Worm (Caenorhabditis elegans): Measurements from ENCODE around the gene pdr-1.

pdr-1 gene

ce11 chrIII:13772876-13773275 lies 1.6 kb downstream of the pdr-1 start, which contains the start of gene mdt-29:
Gene mdt-29, plus strand, starts transcription at chrIII:13773176.
- no peak for TF ChIP-seq ama-1 (optimal IDR thresholded peaks at IDR 0.05)
- no peak for TF ChIP-seq ama-1 (GFP tag; optimal IDR thresholded peaks at IDR 0.05)

- no peak for TF ChIP-seq tbx-9 (tag; optimal IDR thresholded peaks at IDR 0.05; ENCODE audit: borderline replicate concordance)
- TF ChIP-seq madf-8 (GFP tag; conservative IDR thresholded peaks at IDR 0.05) = no peak
- TF ChIP-seq dpff-1 (tag; optimal IDR thresholded peaks at IDR 0.05) = no peak
- TF ChIP-seq ama-1 (optimal IDR thresholded peaks at IDR 0.05) = no peak
- peak in 1 of 2 experiments; percentile 11 for TF ChIP-seq ama-1 (GFP tag; optimal IDR thresholded peaks at IDR 0.05)
These were observed 7.5 kb downstream of the pdr-1 start for ce11 chrIII:13778816-13779215.

DNA sequence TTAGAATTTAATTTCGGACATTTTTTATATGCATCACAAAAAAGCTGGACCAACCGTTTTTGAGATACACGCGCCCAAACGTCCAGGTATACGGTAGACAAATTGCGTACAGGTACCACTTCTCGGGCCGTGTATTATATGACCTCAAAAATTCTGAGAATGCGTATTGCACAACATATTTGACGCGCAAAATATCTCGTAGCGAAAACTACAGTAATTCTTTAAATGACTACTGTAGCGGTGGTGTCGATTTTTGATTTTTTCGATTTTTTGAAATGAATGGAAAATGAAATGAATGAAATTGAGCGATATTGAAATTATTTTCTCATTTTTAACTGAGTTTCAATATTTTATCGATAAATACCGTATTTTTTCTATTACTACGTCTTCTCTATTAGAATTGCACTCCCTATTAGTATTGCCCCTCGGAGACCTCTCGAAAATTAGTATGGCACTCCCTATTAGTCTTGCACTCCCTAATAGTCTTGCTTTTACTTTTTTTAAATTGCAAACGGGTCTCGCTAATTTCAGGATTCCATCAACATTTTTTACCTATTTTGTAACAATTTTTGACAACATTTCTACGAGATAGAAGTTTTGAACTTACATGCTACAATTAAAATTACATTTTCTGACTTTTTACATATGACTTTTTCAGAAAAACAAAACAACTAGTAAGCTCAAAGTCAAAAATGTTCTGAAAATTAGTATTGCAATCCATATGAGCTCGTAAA lies 8.2 kb downstream of the pdr-1 start:
- TF ChIP-seq akir-1 (GFP tag; optimal IDR thresholded peaks at IDR 0.05) = no peak
- TF ChIP-seq lsy-27 (tag; optimal IDR thresholded peaks at IDR 0.05; ENCODE audit: borderline replicate concordance, insufficient read depth) = no peak
- TF ChIP-seq lir-1 (GFP tag; conservative IDR thresholded peaks at IDR 0.05) = no peak
- TF ChIP-seq B0035.1 (tag; optimal IDR thresholded peaks at IDR 0.05) = no peak
- TF ChIP-seq T07F8.4 (tag; optimal IDR thresholded peaks at IDR 0.05) = no peak
- TF ChIP-seq ceh-100 (GFP tag; IDR thresholded peaks at IDR 0.05) = no peak
- no peak for TF ChIP-seq rec-8 (tag; optimal IDR thresholded peaks at IDR 0.05)
- peak; percentile 14 for TF ChIP-seq ZK185.1 (tag; optimal IDR thresholded peaks at IDR 0.05; ENCODE audit: poor library complexity, severe bottlenecking)
- peak; percentile 27 for TF ChIP-seq lsl-1 (GFP tag; optimal IDR thresholded peaks at IDR 0.05)
- TF ChIP-seq hmg-1.2 (GFP tag; IDR thresholded peaks at IDR 0.05) = no peak
- TF ChIP-seq ztf-28 (GFP tag; IDR thresholded peaks at IDR 0.05) = no peak

DNA sequence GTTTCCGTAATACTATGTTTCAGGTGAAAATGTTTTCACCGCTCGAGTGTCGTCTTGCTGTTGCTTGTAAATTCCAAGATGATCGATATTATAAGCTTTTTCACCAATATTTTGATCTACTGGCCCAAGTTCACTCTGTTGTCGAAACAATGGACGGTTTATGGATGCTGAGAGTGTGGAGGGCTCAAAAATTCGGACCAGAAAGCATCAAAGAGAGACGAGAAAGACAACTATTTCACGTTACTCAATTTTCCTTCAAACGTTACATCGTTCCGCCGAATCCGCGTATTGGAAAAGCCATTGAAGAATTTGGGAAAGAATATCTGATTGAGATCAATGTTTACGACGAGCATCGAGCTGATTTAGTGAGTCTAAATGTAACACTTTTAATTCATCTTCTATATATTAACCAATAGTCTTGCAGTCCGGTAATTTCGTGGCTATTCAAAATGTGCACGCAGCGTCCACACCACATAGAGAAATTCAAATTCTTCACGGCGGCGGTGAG lies 8.9 kb downstream of the pdr-1 start, which contains the start of gene pot-3:
Gene pot-3 (plus strand): TSS at position 17 of the 508 bp plus-strand sequence.
- TF ChIP-seq ccch-3 (GFP tag; optimal IDR thresholded peaks at IDR 0.05) (no peak), let-607 (tag; optimal IDR thresholded peaks at IDR 0.05) (no peak), nfyb-1 (GFP tag; IDR thresholded peaks at IDR 0.05) (no peak), attf-6 (GFP tag; IDR thresholded peaks at IDR 0.05) (no peak), lin-35 (GFP tag; optimal IDR thresholded peaks at IDR 0.05) (peak in 1 of 3 experiments; percentile 29), tbx-9 (tag; optimal IDR thresholded peaks at IDR 0.05; ENCODE audit: borderline replicate concordance) (peak; percentile 92), Y56A3A.18 (GFP tag; IDR thresholded peaks at IDR 0.05) (no peak), K12H6.12 (tag; optimal IDR thresholded peaks at IDR 0.05) (no peak), lin-40 (tag; optimal IDR thresholded peaks at IDR 0.05) (no peak), hlh-26 (GFP tag; conservative IDR thresholded peaks at IDR 0.05) (no peak), atf-7 (tag; optimal IDR thresholded peaks at IDR 0.05) (no peak), snpc-1.1 (tag; optimal IDR thresholded peaks at IDR 0.05; ENCODE audit: insufficient read depth) (no peak), ztf-18 (tag; optimal IDR thresholded peaks at IDR 0.05) (no peak), ztf-26 (tag; optimal IDR thresholded peaks at IDR 0.05) (no peak), zim-3 (tag; optimal IDR thresholded peaks at IDR 0.05) (peak; percentile 64), T26A5.8 (tag; optimal IDR thresholded peaks at IDR 0.05) (peak; percentile 80), dox-1 (GFP tag; IDR thresholded peaks at IDR 0.05) (no peak), tlf-1 (GFP tag; optimal IDR thresholded peaks at IDR 0.05) (no peak), cebp-1 (GFP tag; IDR thresholded peaks at IDR 0.05) (no peak), cebp-1 (tag; optimal IDR thresholded peaks at IDR 0.05) (no peak), ceh-27 (GFP tag; optimal IDR thresholded peaks at IDR 0.05) (no peak), B0336.3 (GFP tag; IDR thresholded peaks at IDR 0.05) (no peak), rcor-1 (GFP tag; IDR thresholded peaks at IDR 0.05) (no peak), K11D2.4 (GFP tag; IDR thresholded peaks at IDR 0.05) (no peak), let-526 (GFP tag; IDR thresholded peaks at IDR 0.05) (no peak), bed-1 (GFP tag; IDR thresholded peaks at IDR 0.05) (no peak), nfya-1 (tag; optimal IDR thresholded peaks at IDR 0.05; ENCODE audit: borderline replicate concordance, insufficient read depth) (peak; percentile 67)

All from whole organism, young adult.